Fruit fly (Drosophila melanogaster): ENCODE results near the gene CG3097.

CG3097 gene

DNA sequence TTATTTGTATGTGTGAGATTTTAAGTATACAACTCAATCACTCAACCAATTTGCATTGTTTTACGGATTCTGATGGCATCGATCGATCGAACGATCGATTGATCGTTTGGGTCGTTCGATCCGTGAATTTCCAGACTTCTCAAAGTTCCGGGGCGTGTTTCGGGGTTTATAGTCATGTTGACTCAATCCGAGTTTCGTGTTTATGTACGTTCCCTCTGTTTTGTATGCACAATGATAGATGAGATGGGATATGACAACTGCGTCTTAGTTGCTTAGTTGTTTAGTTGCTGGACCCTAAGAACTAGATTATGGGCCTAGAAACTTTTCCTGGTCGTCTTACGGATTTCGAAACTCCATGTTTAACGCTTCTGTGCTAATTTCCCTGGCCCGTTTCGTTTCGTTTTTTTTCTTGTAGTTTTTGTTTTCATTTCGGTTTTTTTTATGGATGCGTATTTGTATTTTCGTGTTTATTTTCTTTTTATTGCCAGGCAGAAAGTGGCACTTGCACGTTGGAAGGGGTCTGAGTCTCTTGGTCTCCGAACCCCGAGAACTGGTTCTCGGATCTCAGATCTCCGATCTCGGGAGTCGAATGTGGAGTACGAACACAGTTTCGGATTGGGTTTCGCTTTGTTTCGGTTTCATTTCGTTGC is 1.9 kb downstream of the CG3097 start:
- TF ChIP-seq CG8478 (optimal IDR thresholded peaks at IDR 0.05) (no peak), CTCF (optimal IDR thresholded peaks at IDR 0.05) (no peak)

DNA sequence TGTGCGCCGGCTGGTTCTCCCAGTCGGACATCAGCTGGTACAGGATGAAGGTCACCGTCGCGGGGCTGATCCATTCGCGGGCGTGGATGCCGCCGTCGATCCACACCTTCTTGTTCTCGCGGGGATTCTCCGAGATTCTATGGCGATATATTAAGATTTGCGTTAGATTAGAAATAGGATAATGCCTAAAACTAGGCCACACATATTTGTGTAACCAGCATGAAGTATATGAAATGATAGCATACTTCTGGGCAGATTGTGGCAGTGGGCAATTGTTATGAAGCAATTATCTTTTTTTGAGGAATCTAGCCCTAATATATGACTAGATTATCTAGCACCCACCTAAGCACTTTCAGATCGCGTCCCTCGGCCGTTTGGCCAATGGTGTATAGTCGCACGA is 3.8 kb downstream of the CG3097 start:
- TF ChIP-seq CG8478 (optimal IDR thresholded peaks at IDR 0.05) = no peak
- TF ChIP-seq CTCF (optimal IDR thresholded peaks at IDR 0.05) = no peak

DNA sequence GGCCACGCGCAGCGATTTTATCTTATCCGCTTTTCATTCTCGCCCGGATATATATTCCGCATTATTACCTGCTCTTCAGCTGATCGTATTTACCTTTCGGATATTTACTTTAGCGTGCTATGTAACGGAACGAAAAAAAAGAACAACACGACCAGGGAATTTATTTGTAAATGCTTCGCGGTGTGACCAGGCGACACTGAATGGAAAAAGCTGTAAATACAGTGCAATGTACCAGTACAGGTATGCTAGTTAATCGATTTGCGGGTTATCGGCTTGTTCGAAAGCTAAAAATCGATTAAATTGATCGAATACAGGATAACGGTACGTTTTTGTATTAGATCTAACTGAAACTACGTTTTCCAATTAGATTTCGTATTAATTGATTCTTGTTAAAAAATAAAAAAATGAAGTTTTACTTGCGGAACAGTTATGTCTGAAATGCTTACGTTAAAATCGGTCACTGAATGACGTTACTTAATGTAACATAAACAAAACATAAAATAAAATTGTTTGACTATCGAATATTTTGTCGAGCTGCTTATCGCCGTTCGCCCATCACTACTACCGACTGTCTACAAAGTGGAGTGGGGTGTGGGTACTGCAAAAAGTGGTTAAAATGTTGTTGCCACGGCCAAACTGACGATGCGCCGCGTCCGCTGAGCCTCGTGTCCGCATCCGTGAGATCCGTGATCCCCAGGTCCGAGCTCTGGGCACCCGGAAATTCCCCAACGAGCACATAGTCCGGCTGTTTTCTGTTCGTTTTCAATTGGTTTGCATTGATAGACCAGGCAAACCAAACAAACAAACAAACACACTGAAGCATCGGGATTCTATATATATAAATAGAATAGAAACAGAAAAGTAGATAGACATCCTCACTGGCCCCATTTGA is 6.3 kb downstream of the CG3097 start, which contains the start of the genes MAPk-Ak2 and CG42699:
TSS of gene MAPk-Ak2 (minus strand) at position 203 of the 892 bp plus-strand sequence.
TSS of gene CG42699 (plus strand) at position 553 of the 892 bp plus-strand sequence.
- TF ChIP-seq CG8478 (optimal IDR thresholded peaks at IDR 0.05) = no peak
- peak in 1 of 2 experiments; percentile 18 for TF ChIP-seq CTCF (optimal IDR thresholded peaks at IDR 0.05)

DNA sequence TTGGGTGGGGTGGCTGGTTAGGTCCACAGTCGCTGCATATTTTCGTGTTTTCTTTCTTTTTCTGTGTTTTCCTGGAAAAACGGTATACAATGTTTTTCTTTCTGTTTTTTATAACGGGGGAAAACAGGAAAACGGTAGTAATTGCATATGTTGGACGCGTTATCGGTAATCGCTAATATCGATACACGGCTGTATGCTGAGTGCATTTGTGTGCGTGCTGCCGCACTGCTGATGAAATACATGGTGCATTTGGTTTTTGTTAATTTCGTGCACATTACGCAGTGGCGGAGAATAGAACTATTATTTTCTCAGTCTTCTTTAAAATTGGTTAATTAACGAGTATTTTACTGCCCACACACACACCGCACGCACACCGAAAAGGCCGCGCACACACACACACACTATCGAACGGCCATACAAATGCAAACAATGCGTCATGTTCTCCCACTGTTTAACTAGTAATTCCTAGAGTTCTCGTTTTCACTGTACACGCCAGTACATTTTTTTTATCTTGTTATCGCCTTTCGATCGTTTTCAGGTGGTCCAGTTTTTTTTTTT is 7.1 kb downstream of the CG3097 start:
- TF ChIP-seq CTCF (optimal IDR thresholded peaks at IDR 0.05) (no peak), CG8478 (optimal IDR thresholded peaks at IDR 0.05) (no peak)

DNA sequence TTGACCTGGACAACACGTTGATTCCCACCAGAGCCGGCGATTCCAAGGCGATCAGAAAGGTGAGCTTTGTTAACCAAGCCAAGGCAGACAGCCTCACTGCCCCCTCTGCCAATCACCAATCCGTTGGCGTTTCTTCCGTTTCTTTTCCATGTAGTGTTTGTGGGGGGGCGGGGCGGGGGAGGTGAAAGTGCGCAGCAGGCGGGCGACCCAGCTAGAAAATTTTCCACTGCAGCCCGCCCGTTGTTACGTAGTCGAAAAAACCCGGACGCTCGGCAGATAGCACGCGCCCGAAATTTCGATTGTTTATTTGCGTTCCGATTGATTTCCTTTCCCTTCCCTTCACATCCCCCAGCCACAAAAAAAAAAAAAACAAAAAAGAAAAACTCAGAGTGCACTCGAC is 14.4 kb downstream of the CG3097 start:
- no peak for TF ChIP-seq CG8478 (optimal IDR thresholded peaks at IDR 0.05)
- TF ChIP-seq CTCF (optimal IDR thresholded peaks at IDR 0.05) = no peak

DNA sequence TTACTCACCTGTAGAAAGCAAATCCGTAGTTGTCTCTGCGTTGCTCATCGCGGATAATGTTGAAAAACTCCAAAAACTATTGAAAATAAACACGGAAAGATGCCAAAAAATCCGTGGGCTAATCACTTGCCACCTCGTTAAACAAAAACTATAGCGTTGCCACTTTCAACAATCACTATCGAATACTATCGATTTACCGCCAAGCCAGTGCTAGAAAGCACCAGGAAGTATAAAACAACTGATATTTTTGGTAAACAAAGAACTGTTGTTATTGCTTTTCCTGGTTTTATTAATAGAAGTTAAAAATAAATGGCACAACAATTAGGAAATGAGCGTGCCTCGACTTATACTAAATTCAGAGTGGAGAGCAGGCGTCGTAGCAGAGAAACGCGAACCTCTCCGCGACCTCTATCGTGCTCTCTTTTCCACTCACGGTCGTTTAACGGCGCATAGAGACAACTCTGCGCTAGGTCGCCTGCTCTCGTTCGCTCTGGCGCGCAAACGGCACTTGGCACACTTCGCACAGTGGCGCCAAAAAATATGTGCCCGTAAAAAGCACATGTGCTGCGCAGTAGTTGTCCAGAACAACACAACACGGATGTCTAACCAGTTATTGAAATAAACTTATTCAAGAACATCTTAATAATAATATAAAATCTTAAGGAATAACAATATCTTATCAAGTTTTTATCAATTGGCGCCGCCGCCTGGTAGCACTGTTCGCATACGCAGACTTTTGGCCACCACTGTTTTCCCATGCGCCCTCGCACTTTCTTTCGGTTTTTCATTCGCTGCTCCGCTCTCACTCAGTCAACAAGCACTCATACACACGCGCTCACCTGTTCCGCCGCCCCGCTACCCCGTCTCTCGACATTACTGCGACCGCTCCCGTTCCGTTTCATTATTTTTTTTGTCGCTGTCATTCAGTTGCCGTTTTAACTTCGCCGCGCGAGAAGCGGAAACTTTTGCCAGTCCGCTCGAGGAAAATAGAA is 15.4 kb downstream of the CG3097 start, which contains the start of the genes lin-52 and CG15771:
TSS of gene lin-52 (minus strand) at position 122 of the 992 bp plus-strand sequence.
TSS of gene CG15771 (plus strand) at position 738 of the 992 bp plus-strand sequence.
- TF ChIP-seq CG8478 (optimal IDR thresholded peaks at IDR 0.05) = no peak
- peak; percentile 11 to 38 for TF ChIP-seq CTCF (optimal IDR thresholded peaks at IDR 0.05)

DNA sequence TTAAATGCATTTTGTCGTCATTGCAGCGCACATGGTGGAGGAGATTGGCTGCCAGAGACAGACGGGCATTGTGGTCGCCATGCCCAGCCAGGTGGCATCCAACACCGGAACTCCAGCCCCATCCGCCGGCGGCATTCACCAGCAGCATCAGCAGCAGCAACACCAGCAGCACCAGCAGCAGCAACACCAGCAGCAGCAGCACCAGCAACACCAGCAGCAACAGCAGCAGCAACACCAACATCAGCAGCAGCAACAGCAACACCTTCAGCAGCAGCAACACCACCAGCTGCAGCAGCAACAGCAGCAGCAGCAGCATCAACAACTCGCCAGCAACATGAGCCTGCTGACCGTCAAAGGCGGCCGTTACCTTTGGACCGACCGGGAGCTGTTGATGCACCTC is 17.7 kb downstream of the CG3097 start:
- TF ChIP-seq CTCF (optimal IDR thresholded peaks at IDR 0.05) = no peak
- TF ChIP-seq CG8478 (optimal IDR thresholded peaks at IDR 0.05) = no peak

DNA sequence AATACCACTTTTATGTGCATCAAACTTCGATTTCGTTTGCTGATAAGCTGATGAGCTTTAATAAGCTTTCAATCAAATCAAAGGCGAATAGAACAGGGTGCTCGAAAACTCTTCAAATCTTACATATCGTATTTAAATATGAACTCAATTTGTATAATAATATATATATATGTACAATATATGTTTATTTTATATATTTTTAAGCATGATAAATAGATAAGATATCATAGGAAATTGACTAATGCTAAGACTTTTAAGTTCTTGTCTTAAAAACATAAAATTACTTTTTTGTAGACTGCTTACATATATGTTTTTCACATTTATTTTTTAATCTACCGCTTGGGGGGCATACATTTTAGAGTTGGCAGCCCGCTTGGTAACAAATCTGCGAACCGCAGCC is 18.6 kb downstream of the CG3097 start, which contains the start of gene CG15772:
TSS of gene CG15772 (plus strand) at position 301 of the 400 bp plus-strand sequence.
- no peak for TF ChIP-seq CTCF (optimal IDR thresholded peaks at IDR 0.05)
- no peak for TF ChIP-seq CG8478 (optimal IDR thresholded peaks at IDR 0.05)

DNA sequence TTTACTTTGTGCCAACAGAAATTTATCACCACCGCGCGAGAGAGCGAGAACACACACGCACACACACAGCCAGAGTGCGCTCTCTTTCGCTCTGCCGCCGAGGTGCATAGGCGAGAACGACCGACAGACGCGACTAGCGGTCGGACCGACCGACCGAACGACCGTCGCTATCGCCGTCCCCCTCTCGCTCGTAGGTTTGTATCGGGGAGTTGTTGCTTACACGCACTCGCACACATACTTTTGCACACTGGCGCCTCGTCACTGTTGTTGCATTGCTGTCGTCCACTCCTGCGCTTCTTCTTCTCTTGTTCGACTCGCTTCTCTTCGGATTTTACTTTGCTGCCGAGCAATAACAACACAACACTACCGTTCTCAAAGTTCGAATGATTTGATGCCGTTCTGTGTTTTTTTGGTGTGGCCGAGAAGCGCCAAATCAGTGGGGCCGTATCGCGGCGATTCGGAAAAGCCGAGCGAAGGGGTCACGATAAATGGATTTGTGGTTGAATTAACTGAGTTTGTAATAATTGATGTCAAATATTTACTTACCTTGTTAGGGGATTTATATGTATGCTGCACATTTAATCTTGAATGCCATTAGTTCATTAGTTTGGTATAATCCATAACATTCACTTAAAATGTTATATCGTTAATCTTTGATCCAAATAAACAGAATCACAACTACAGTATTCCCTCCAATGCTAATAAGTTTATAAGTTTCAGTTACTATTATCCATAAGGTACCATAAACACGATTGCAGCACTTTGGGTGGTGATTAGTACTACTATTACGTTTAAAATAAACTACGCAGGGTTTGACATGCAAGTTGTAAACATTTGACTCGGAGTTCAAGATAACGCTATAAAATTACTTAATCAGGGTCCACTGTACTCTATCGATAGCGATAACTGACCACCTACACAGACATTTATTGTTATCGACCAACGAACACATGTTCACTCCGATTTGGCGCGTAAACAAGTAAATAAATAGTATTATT is 23.4 kb downstream of the CG3097 start, which contains the start of the genes IntS6 and Rtel1:
TSS of gene IntS6 (minus strand) at position 391 of the 998 bp plus-strand sequence.
TSS of gene Rtel1 (plus strand) at position 884 of the 998 bp plus-strand sequence.
- TF ChIP-seq CG8478 (optimal IDR thresholded peaks at IDR 0.05) = peak; percentile 13
- peak; percentile 28 to 57 for TF ChIP-seq CTCF (optimal IDR thresholded peaks at IDR 0.05)

DNA sequence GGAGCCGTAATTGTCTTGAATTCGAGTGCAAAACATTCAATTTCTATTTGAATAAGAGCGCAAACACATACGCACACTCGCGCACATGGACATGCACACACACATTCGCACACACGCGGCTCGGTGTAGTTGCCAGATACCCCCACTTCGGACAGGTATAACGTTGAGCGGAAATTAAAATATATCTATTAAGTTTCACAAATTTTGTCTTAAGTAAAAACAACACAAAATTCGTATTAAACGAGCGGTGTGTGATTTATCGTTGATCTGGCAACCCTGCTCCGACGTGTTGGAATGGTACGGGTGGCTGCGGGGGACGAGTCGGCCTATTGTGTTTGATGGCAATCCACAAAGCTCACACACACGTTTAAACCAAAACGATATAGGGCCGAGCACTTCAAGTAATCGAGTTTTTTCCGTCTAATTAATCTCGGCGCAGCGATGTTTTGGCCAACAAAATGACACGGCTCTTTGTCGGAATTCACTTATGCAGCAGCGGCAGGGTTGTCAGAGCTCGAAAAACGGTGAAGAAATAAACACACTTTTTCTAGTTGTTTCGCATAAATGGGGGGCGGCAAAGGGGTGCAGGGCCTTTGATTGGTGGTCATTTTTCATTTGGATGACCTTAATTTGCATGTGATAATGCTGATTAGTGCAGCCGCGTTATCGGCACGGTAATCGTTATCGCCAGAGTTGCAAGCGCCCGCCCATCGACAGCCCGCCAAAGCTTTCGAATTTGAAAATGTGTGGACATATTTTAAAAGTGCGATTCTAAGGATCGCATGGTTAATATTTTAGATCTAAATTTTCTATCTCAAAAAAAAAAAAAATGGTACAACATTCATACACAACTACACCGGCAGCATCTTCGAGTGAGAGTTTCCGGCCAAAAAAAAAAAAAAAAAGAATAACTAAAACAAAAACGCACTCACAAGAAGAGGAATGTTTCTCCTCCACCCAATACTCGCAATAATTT is 24.5 kb downstream of the CG3097 start:
- no peak for TF ChIP-seq CTCF (optimal IDR thresholded peaks at IDR 0.05)

DNA sequence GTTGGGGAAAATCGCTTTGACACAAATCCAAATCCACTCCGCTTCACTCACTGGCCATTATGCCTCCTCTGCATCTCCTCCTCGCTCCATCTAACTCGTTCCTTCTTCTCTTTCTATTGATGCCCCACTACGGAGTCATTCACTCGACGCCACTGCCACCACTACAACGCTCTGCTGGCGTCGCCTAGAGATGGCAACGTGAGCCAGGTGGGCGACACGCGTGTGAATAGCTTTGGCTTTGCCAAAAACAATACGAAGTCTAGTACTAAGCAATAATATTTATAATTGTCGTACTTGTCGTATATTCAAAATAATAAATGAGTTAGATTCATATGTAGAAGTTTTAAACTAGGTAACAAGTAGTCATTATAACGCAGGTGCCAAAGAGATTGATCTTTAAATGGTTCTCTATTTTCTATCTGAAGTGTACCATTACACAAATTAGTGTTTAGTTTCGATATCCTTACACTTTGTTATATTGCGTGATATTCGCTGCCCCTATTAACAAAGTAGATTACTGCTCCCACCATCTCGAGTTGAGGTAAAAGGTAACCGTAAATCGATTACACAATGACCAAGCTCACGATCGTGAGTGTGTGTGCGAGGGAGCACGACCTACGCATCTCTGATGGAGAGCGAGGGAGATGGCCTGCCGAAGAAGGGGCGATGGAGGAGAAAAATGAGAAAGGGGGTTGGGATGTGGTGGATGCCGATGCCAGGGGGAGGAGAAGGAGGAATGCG is 25.4 kb downstream of the CG3097 start:
- TF ChIP-seq CG8478 (optimal IDR thresholded peaks at IDR 0.05) (no peak), CTCF (optimal IDR thresholded peaks at IDR 0.05) (no peak)

All from S2 (cell line).